Worm (Caenorhabditis elegans) whole organism, midembryonic: ENCODE data around the gene T28F3.11.

ENCODE experiments used
- T22C8.4 ChIP-seq: fragments of 200-800 bp; sonication (Bioruptor generic); IDR thresholded peaks from 2 replicates; pipeline ENCODE4 v1.3.6; 2022; ENCODE audit warnings: missing genetic modification characterization, missing compliant biosample characterization
- cog-1 ChIP-seq: sonication (generic microtip); optimal IDR thresholded peaks from 2 replicates; lab custom pipeline; 2016; ENCODE audit warnings: missing genetic modification characterization, missing compliant biosample characterization
- flt-1 ChIP-seq: fragments of 200-800 bp; sonication (Bioruptor generic); IDR thresholded peaks from 2 replicates; pipeline ENCODE4 v1.3.6; 2022; ENCODE audit warnings: missing genetic modification characterization, missing compliant biosample characterization
- klf-2 ChIP-seq: fragments of 200-800 bp; sonication (Bioruptor generic); conservative IDR thresholded peaks from 2 replicates; pipeline ENCODE4 v1.3.6; 2022; ENCODE audit warnings: missing genetic modification reagents, missing genetic modification characterization, missing compliant biosample characterization
- med-1 ChIP-seq: sonication (generic microtip); optimal IDR thresholded peaks from 2 replicates; lab custom pipeline; 2017; ENCODE audit warnings: missing genetic modification characterization, mild to moderate bottlenecking, missing compliant biosample characterization, antibody characterized with exemption, missing genetic modification reagents; ENCODE audit not compliant: insufficient read depth
- ref-1 ChIP-seq: fragments of 200-800 bp; sonication (Bioruptor generic); conservative IDR thresholded peaks from 2 replicates; pipeline ENCODE4 v1.3.6; 2022; ENCODE audit warnings: missing genetic modification reagents, missing genetic modification characterization, missing compliant biosample characterization
- ztf-23 ChIP-seq: fragments of 200-800 bp; sonication (Bioruptor generic); IDR thresholded peaks from 2 replicates; pipeline ENCODE4 v1.3.6; 2022; ENCODE audit warnings: missing genetic modification reagents, missing genetic modification characterization, missing compliant biosample characterization

ce11 chrIV:17249691-17250181, 41.7 kb downstream of the T28F3.11 start, which contains the start of gene eelo-2:
- TF ChIP-seq ref-1 (no peak), flt-1 (GFP tag; lab: Robert Waterston, UW) (peak; percentile 86), klf-2 (GFP tag; lab: Robert Waterston, UW) (no peak), T22C8.4 (GFP tag; lab: Robert Waterston, UW) (no peak), ztf-23 (peak; percentile 84), med-1 (GFP tag; lab: Kevin White, UChicago) (no peak), cog-1 (tag; lab: Kevin White, UChicago) (peak; percentile 81)
